Fruit fly (Drosophila melanogaster): ENCODE measurements around the gene CG42446.
A peak's percentile ranks its signal among the peaks of the same experiment; 100 is the strongest.

Gene CG42446

dm6 chr3R:16331809-16332343 is 28.0 kb downstream of the CG42446 start:
- TF ChIP-seq CG31627 (GFP tag; optimal IDR thresholded peaks at IDR 0.05) = peak; percentile 33
- TF ChIP-seq Hr4 (GFP tag; optimal IDR thresholded peaks at IDR 0.05) = no peak
- TF ChIP-seq CG3032 (tag; optimal IDR thresholded peaks at IDR 0.05) = peak; percentile 4
- TF ChIP-seq ss (GFP tag; optimal IDR thresholded peaks at IDR 0.05) = peak; percentile 90 to 92
- no peak for TF ChIP-seq dac (GFP tag; optimal IDR thresholded peaks at IDR 0.05)
- no peak for TF ChIP-seq Blimp-1 (GFP tag; optimal IDR thresholded peaks at IDR 0.05)
- TF ChIP-seq Smox (GFP tag; optimal IDR thresholded peaks at IDR 0.05) = no peak
- peak; percentile 18 to 46 for TF ChIP-seq salr (GFP tag; optimal IDR thresholded peaks at IDR 0.05)
- peak; percentile 11 for TF ChIP-seq topi (GFP tag; optimal IDR thresholded peaks at IDR 0.05)
- TF ChIP-seq eg (GFP tag; IDR thresholded peaks at IDR 0.05) = peak; percentile 8; the same call in 1 of the 3 replicates
- TF ChIP-seq dsx (GFP tag; optimal IDR thresholded peaks at IDR 0.05; ENCODE audit: poor library complexity, severe bottlenecking) = peak; percentile 6
- no peak for TF ChIP-seq fd85E (GFP tag; optimal IDR thresholded peaks at IDR 0.05)
- TF ChIP-seq Hr38 (GFP tag; optimal IDR thresholded peaks at IDR 0.05) = no peak
- TF ChIP-seq CG6854 (GFP tag; optimal IDR thresholded peaks at IDR 0.05) = no peak
- TF ChIP-seq acj6 (GFP tag; optimal IDR thresholded peaks at IDR 0.05) = peak; percentile 13
- TF ChIP-seq cyc (GFP tag; optimal IDR thresholded peaks at IDR 0.05) = no peak
- peak; percentile 60 for TF ChIP-seq Met (GFP tag; optimal IDR thresholded peaks at IDR 0.05)
- TF ChIP-seq Hr39 (GFP tag; optimal IDR thresholded peaks at IDR 0.05) = no peak
- no peak for TF ChIP-seq CG16779 (tag; optimal IDR thresholded peaks at IDR 0.05)
- no peak for TF ChIP-seq pdm3 (GFP tag; optimal IDR thresholded peaks at IDR 0.05)
- peak; percentile 49 for TF ChIP-seq CG34406 (GFP tag; optimal IDR thresholded peaks at IDR 0.05)
- no peak for TF ChIP-seq Ets96B (tag; optimal IDR thresholded peaks at IDR 0.05)
- TF ChIP-seq CG6808 (GFP tag; optimal IDR thresholded peaks at IDR 0.05) = peak; percentile 41
- no peak for TF ChIP-seq Sox14 (GFP tag; optimal IDR thresholded peaks at IDR 0.05)
- TF ChIP-seq CG11762 (GFP tag; optimal IDR thresholded peaks at IDR 0.05; ENCODE audit: insufficient read depth) = no peak
- peak; percentile 31 for TF ChIP-seq OdsH (GFP tag; optimal IDR thresholded peaks at IDR 0.05)
- TF ChIP-seq CG11902 (GFP tag; optimal IDR thresholded peaks at IDR 0.05) = no peak
- peak; percentile 71 for TF ChIP-seq spab (GFP tag; optimal IDR thresholded peaks at IDR 0.05)
- peak; percentile 18 for TF ChIP-seq CG32006 (GFP tag; optimal IDR thresholded peaks at IDR 0.05)
- peak; percentile 14 for TF ChIP-seq CG10631 (GFP tag; optimal IDR thresholded peaks at IDR 0.05)
- TF ChIP-seq svp (GFP tag) = no peak
- peak; percentile 41 for TF ChIP-seq Sox102F (GFP tag; optimal IDR thresholded peaks at IDR 0.05)
- peak; percentile 56 for TF ChIP-seq Eip93F (GFP tag; optimal IDR thresholded peaks at IDR 0.05)
- TF ChIP-seq Lpt (GFP tag; optimal IDR thresholded peaks at IDR 0.05) = no peak
- peak; percentile 16; the same call in 2 of the 3 replicates for TF ChIP-seq CG6163 (GFP tag; IDR thresholded peaks at IDR 0.05)
- TF ChIP-seq Ets21C (GFP tag; optimal IDR thresholded peaks at IDR 0.05) = no peak
- no peak for TF ChIP-seq CG8119 (GFP tag; IDR thresholded peaks at IDR 0.05)
- TF ChIP-seq CG8632 (GFP tag; optimal IDR thresholded peaks at IDR 0.05) = peak; percentile 14
- TF ChIP-seq CG8319 (GFP tag; optimal IDR thresholded peaks at IDR 0.05) = no peak
- no peak for TF ChIP-seq Gug (GFP tag; IDR thresholded peaks at IDR 0.05)
- peak; percentile 66 for TF ChIP-seq vri (GFP tag; optimal IDR thresholded peaks at IDR 0.05)
- TF ChIP-seq CG11294 (GFP tag; IDR thresholded peaks at IDR 0.05) = no peak
- TF ChIP-seq CG6276 (GFP tag; optimal IDR thresholded peaks at IDR 0.05) = peak; percentile 20
- TF ChIP-seq CG1621 (tag; optimal IDR thresholded peaks at IDR 0.05) = peak; percentile 62
- TF ChIP-seq CG7368 (GFP tag; optimal IDR thresholded peaks at IDR 0.05) = no peak
- peak; percentile 97 for TF ChIP-seq fkh (GFP tag; optimal IDR thresholded peaks at IDR 0.05)
- TF ChIP-seq net (GFP tag; optimal IDR thresholded peaks at IDR 0.05) = no peak
- TF ChIP-seq CG3919 (GFP tag; optimal IDR thresholded peaks at IDR 0.05) = no peak
- TF ChIP-seq lz (GFP tag; optimal IDR thresholded peaks at IDR 0.05) = peak; percentile 13
- TF ChIP-seq Eip78C (GFP tag) = peak; percentile 78
- TF ChIP-seq esn (GFP tag; optimal IDR thresholded peaks at IDR 0.05) = peak; percentile 53
- TF ChIP-seq CG9139 (GFP tag; optimal IDR thresholded peaks at IDR 0.05) = peak; percentile 56
